Fruit fly (Drosophila melanogaster) whole organism, embryonic: Measurements from ENCODE around the gene CG32079.

Source experiments
- CG10543 ChIP-seq: fragments of 200-800 bp; sonication (Bioruptor generic); optimal IDR thresholded peaks from 3 replicates; lab custom pipeline; 2017; ENCODE audit warnings: missing biosample characterization, mild to moderate bottlenecking, missing genetic modification characterization, moderate library complexity
- CG1233 ChIP-seq: fragments of 200-800 bp; sonication (Bioruptor generic); optimal IDR thresholded peaks from 4 replicates; lab custom pipeline; 2018; ENCODE audit warnings: missing biosample characterization, mild to moderate bottlenecking, missing genetic modification characterization
- corto ChIP-seq: fragments of 200-800 bp; sonication (Bioruptor generic); optimal IDR thresholded peaks from 2 replicates; lab custom pipeline; 2016; ENCODE audit warnings: missing biosample characterization, mild to moderate bottlenecking, missing genetic modification characterization, moderate library complexity
- tgo ChIP-seq: fragments of 200-800 bp; sonication (Bioruptor generic); IDR thresholded peaks from 3 replicates; pipeline ENCODE4 v1.3.6; 2022; ENCODE audit warnings: missing biosample characterization, missing genetic modification characterization

DNA sequence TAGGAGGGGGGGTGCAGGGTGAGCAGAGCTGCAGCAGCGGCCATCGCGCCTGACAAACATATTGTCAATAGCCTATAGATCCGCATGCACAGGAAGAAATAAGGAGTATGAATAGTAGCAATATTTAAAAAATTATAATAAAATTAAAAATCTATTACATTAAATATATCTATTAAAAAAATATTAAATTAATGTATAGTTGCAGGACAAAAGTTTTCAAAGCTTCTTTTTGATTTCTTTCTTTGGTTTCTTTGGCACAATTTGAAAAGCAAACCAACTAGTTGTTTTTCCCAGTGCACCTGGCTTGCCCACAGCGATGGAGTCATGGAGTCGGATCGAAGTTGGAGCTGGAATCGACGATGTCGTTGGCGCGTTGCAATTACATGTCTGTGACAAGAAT is 6.4 kb downstream of the CG32079 start:
- no peak for TF ChIP-seq CG1233 (GFP tag; lab: Kevin White, UChicago)
- no peak for TF ChIP-seq CG10543
- TF ChIP-seq corto (GFP tag; lab: Kevin White, UChicago) = no peak
- TF ChIP-seq tgo (GFP tag; lab: Robert Waterston, UW) = no peak
